Worm (Caenorhabditis elegans) whole organism, L4/young adult: ENCODE results near the gene unc-49.

Source experiments
- W03F9.2 ChIP-seq: fragments of 150-350 bp; optimal IDR thresholded peaks from 2 replicates; lab custom pipeline; 2014; ENCODE audit warnings: missing biosample characterization, missing genetic modification characterization
- dao-5 ChIP-seq: sonication (generic microtip); optimal IDR thresholded peaks from 2 replicates; lab custom pipeline; 2016; ENCODE audit warnings: missing genotype, missing genetic modification characterization, moderate library complexity, missing compliant biosample characterization
- him-1 ChIP-seq: sonication (generic microtip); optimal IDR thresholded peaks from 2 replicates; lab custom pipeline; 2016; ENCODE audit warnings: missing genotype, missing genetic modification reagents, missing genetic modification characterization, missing compliant biosample characterization

ce11 chrIII:10569246-10569645, 48.7 kb downstream of the unc-49 start:
- TF ChIP-seq dao-5 (tag; lab: Kevin White, UChicago) (no peak), W03F9.2 (no peak), him-1 (tag; lab: Kevin White, UChicago) (no peak)
